Fruit fly (Drosophila melanogaster) whole organism, embryonic: ENCODE measurements around the gene CG15249.

ENCODE experiments used
- CG10321 ChIP-seq: fragments of 200-800 bp; sonication (Bioruptor generic); IDR thresholded peaks from 2 replicates; pipeline ENCODE4 v1.3.6; 2022; ENCODE audit warnings: missing biosample characterization, missing genetic modification characterization
- CG10565 ChIP-seq: fragments of 200-800 bp; sonication (Bioruptor generic); optimal IDR thresholded peaks from 3 replicates; lab custom pipeline; 2016; ENCODE audit warnings: missing biosample characterization, mild to moderate bottlenecking, missing genetic modification characterization
- CG11093 ChIP-seq: fragments of 200-800 bp; sonication (Bioruptor generic); IDR thresholded peaks from 3 replicates; pipeline ENCODE4 v1.3.6; 2022; ENCODE audit warnings: missing biosample characterization, missing genetic modification characterization
- CG11398 ChIP-seq: fragments of 200-800 bp; sonication (Bioruptor generic); optimal IDR thresholded peaks from 2 replicates; lab custom pipeline; 2016; ENCODE audit warnings: missing biosample characterization, missing genetic modification characterization
- CG11504 ChIP-seq: fragments of 200-800 bp; sonication (Bioruptor generic); optimal IDR thresholded peaks from 3 replicates; lab custom pipeline; 2019; ENCODE audit warnings: missing biosample characterization, mild to moderate bottlenecking, missing genetic modification characterization, moderate library complexity
- CG11695 ChIP-seq: fragments of 200-800 bp; sonication (Bioruptor generic); IDR thresholded peaks from 3 replicates; pipeline ENCODE4 v1.3.6; 2022; ENCODE audit warnings: missing biosample characterization, missing genetic modification characterization
- CG12104 ChIP-seq: fragments of 200-800 bp; sonication (Bioruptor generic); optimal IDR thresholded peaks from 3 replicates; lab custom pipeline; 2016; ENCODE audit warnings: missing biosample characterization, missing genetic modification characterization
- CG12942 ChIP-seq: fragments of 200-800 bp; sonication (Bioruptor generic); optimal IDR thresholded peaks from 3 replicates; lab custom pipeline; 2016; ENCODE audit warnings: missing biosample characterization, missing genetic modification characterization
- CG13424 ChIP-seq: fragments of 200-800 bp; sonication (Bioruptor generic); optimal IDR thresholded peaks from 2 replicates; lab custom pipeline; 2019; ENCODE audit warnings: missing biosample characterization, mild to moderate bottlenecking, missing genetic modification characterization, moderate library complexity
- CG15514 ChIP-seq: fragments of 200-800 bp; sonication (Bioruptor generic); optimal IDR thresholded peaks from 3 replicates; lab custom pipeline; 2017; ENCODE audit warnings: missing biosample characterization, missing genetic modification characterization, mild to moderate bottlenecking, moderate library complexity, missing genetic modification reagents
- CG15601 ChIP-seq: fragments of 200-800 bp; sonication (Bioruptor generic); optimal IDR thresholded peaks from 3 replicates; lab custom pipeline; 2019; ENCODE audit warnings: missing biosample characterization, mild to moderate bottlenecking, missing genetic modification characterization, moderate library complexity
- CG16815 ChIP-seq: fragments of 200-800 bp; sonication (Bioruptor generic); optimal IDR thresholded peaks from 3 replicates; lab custom pipeline; 2017; ENCODE audit warnings: missing biosample characterization, mild to moderate bottlenecking, missing genetic modification characterization
- CG32772 ChIP-seq: fragments of 200-800 bp; sonication (Bioruptor generic); IDR thresholded peaks from 2 replicates; pipeline ENCODE4 v1.3.6; 2022; ENCODE audit warnings: missing biosample characterization, missing genetic modification characterization
- CG7928 ChIP-seq: fragments of 200-800 bp; sonication (Bioruptor generic); optimal IDR thresholded peaks from 2 replicates; lab custom pipeline; 2017; ENCODE audit warnings: missing biosample characterization, mild to moderate bottlenecking, missing genetic modification characterization
- Dbx ChIP-seq: fragments of 200-800 bp; sonication (Bioruptor generic); IDR thresholded peaks from 3 replicates; pipeline ENCODE4 v1.3.6; 2022; ENCODE audit warnings: missing biosample characterization, missing genetic modification characterization
- Ets97D ChIP-seq: fragments of 200-800 bp; sonication (Bioruptor generic); optimal IDR thresholded peaks from 3 replicates; lab custom pipeline; 2016; ENCODE audit warnings: missing biosample characterization, missing genetic modification characterization
- HLH3B ChIP-seq: fragments of 200-800 bp; sonication (Bioruptor generic); IDR thresholded peaks from 2 replicates; pipeline ENCODE4 v1.3.6; 2022; ENCODE audit warnings: missing biosample characterization, missing genetic modification characterization
- Hr39 ChIP-seq: fragments of >200 bp; optimal IDR thresholded peaks from 2 replicates; lab custom pipeline; 2017
- Lpt ChIP-seq: fragments of >200 bp; optimal IDR thresholded peaks from 2 replicates; lab custom pipeline; 2018; ENCODE audit warnings: missing biosample characterization, missing genetic modification characterization
- MBD-R2 ChIP-seq: fragments of 200-800 bp; sonication (Bioruptor generic); IDR thresholded peaks from 2 replicates; pipeline ENCODE4 v1.3.6; 2022; ENCODE audit warnings: missing biosample characterization, missing genetic modification characterization
- MESR4 ChIP-seq: fragments of 200-800 bp; sonication (Bioruptor generic); optimal IDR thresholded peaks from 2 replicates; lab custom pipeline; 2018; ENCODE audit warnings: missing biosample characterization, mild to moderate bottlenecking, missing genetic modification characterization, moderate library complexity
- Max ChIP-seq: fragments of 200-800 bp; sonication (Bioruptor generic); optimal IDR thresholded peaks from 2 replicates; lab custom pipeline; 2016; ENCODE audit warnings: missing biosample characterization, mild to moderate bottlenecking, missing genetic modification characterization
- Med ChIP-seq: fragments of 200-800 bp; sonication (Bioruptor generic); peaks from one replicate; lab custom pipeline; 2016; ENCODE audit warnings: missing biosample characterization, missing genetic modification characterization, mild to moderate bottlenecking, inconsistent platforms, moderate library complexity
- PHDP ChIP-seq: fragments of 200-800 bp; sonication (Bioruptor generic); optimal IDR thresholded peaks from 3 replicates; lab custom pipeline; 2018; ENCODE audit warnings: missing biosample characterization, mild to moderate bottlenecking, missing genetic modification characterization, moderate library complexity
- Pdp1 ChIP-seq, 2 experiments: fragments of 200-800 bp; sonication (Bioruptor generic); optimal IDR thresholded peaks; 3 replicates each; lab custom pipeline; 2016; ENCODE audit warnings: missing biosample characterization in 2 of 2, missing genetic modification characterization in 2 of 2, mild to moderate bottlenecking in 1 of 2, moderate library complexity in 1 of 2
- Rx ChIP-seq: fragments of 200-800 bp; sonication (Bioruptor generic); IDR thresholded peaks from 2 replicates; pipeline ENCODE4 v1.3.6; 2022; ENCODE audit warnings: missing biosample characterization, missing genetic modification characterization
- Sox100B ChIP-seq: fragments of 200-800 bp; sonication (Bioruptor generic); optimal IDR thresholded peaks from 3 replicates; lab custom pipeline; 2018; ENCODE audit warnings: missing biosample characterization, mild to moderate bottlenecking, missing genetic modification characterization
- Sox102F ChIP-seq: fragments of 200-800 bp; sonication (Bioruptor generic); optimal IDR thresholded peaks from 2 replicates; lab custom pipeline; 2018; ENCODE audit warnings: missing biosample characterization, mild to moderate bottlenecking, missing genetic modification characterization, moderate library complexity
- Spps ChIP-seq: fragments of 200-800 bp; sonication (Bioruptor generic); optimal IDR thresholded peaks from 2 replicates; lab custom pipeline; 2018; ENCODE audit warnings: missing biosample characterization, mild to moderate bottlenecking, missing genetic modification characterization
- Tbp ChIP-seq: fragments of >200 bp; optimal IDR thresholded peaks from 2 replicates; lab custom pipeline; 2018; ENCODE audit warnings: missing biosample characterization, missing genetic modification characterization
- amos ChIP-seq: fragments of 200-800 bp; sonication (Bioruptor generic); IDR thresholded peaks from 2 replicates; pipeline ENCODE4 v1.3.6; 2022; ENCODE audit warnings: missing biosample characterization, missing genetic modification characterization; ENCODE audit not compliant: partially characterized antibody
- ase ChIP-seq: fragments of 200-800 bp; sonication (Bioruptor generic); IDR thresholded peaks from 3 replicates; pipeline ENCODE4 v1.3.6; 2022; ENCODE audit warnings: missing biosample characterization, missing genetic modification characterization
- chn ChIP-seq: fragments of 200-800 bp; sonication (Bioruptor generic); optimal IDR thresholded peaks from 2 replicates; lab custom pipeline; 2016; ENCODE audit warnings: missing biosample characterization, missing genetic modification characterization
- crp ChIP-seq, 2 experiments: fragments of 200-800 bp; sonication (Bioruptor generic); optimal IDR thresholded peaks; 2 replicates in 1 of 2; 3 replicates in 1 of 2; lab custom pipeline; 2017; ENCODE audit warnings: missing biosample characterization in 2 of 2, missing genetic modification characterization in 2 of 2, mild to moderate bottlenecking in 1 of 2, moderate library complexity in 1 of 2
- disco-r ChIP-seq: fragments of 200-800 bp; sonication (Bioruptor generic); optimal IDR thresholded peaks from 2 replicates; lab custom pipeline; 2016; ENCODE audit warnings: missing biosample characterization, missing genetic modification characterization
- dysf ChIP-seq: fragments of 200-800 bp; sonication (Bioruptor generic); IDR thresholded peaks from 3 replicates; pipeline ENCODE4 v1.3.6; 2022; ENCODE audit warnings: missing biosample characterization, missing genetic modification characterization
- esg ChIP-seq: fragments of 200-800 bp; sonication (Bioruptor generic); conservative IDR thresholded peaks from 2 replicates; pipeline ENCODE4 v1.3.6; 2022; ENCODE audit warnings: missing biosample characterization, missing genetic modification characterization
- gro ChIP-seq: fragments of 200-800 bp; sonication (Bioruptor generic); optimal IDR thresholded peaks from 2 replicates; lab custom pipeline; 2016; ENCODE audit warnings: missing biosample characterization, missing genetic modification characterization
- h ChIP-seq: fragments of >200 bp; optimal IDR thresholded peaks from 2 replicates; lab custom pipeline; 2017
- hb ChIP-seq: fragments of 200-800 bp; sonication (Bioruptor generic); IDR thresholded peaks from 3 replicates; pipeline ENCODE4 v1.3.6; 2022; ENCODE audit warnings: missing biosample characterization, missing genetic modification characterization; ENCODE audit not compliant: partially characterized antibody
- ken ChIP-seq: fragments of 200-800 bp; sonication (Bioruptor generic); IDR thresholded peaks from 3 replicates; pipeline ENCODE4 v1.3.6; 2022; ENCODE audit warnings: missing biosample characterization, missing genetic modification characterization
- klu ChIP-seq: fragments of 200-800 bp; sonication (Bioruptor generic); IDR thresholded peaks from 2 replicates; pipeline ENCODE4 v1.3.6; 2022; ENCODE audit warnings: missing biosample characterization, missing genetic modification characterization
- kni ChIP-seq: fragments of 200-800 bp; sonication (Bioruptor generic); optimal IDR thresholded peaks from 3 replicates; lab custom pipeline; 2017; ENCODE audit warnings: mild to moderate bottlenecking, missing biosample characterization, missing genetic modification reagents, missing genetic modification characterization
- lab ChIP-seq: fragments of 200-800 bp; sonication (Bioruptor generic); optimal IDR thresholded peaks from 3 replicates; lab custom pipeline; 2017; ENCODE audit warnings: missing biosample characterization, missing genetic modification characterization, mild to moderate bottlenecking, moderate library complexity, missing genetic modification reagents
- lilli ChIP-seq: fragments of 200-800 bp; sonication (Bioruptor generic); optimal IDR thresholded peaks from 3 replicates; lab custom pipeline; 2016; ENCODE audit warnings: missing biosample characterization, missing genetic modification characterization
- salm ChIP-seq: fragments of 200-800 bp; sonication (Bioruptor generic); optimal IDR thresholded peaks from 2 replicates; lab custom pipeline; 2018; ENCODE audit warnings: missing biosample characterization, mild to moderate bottlenecking, missing genetic modification characterization
- slbo ChIP-seq: fragments of 200-800 bp; sonication (Bioruptor generic); IDR thresholded peaks from 2 replicates; pipeline ENCODE4 v1.3.6; 2022; ENCODE audit warnings: missing biosample characterization, missing genetic modification characterization
- ssp ChIP-seq: fragments of 200-800 bp; sonication (Bioruptor generic); IDR thresholded peaks from 2 replicates; pipeline ENCODE4 v1.3.6; 2022; ENCODE audit warnings: missing biosample characterization, missing genetic modification characterization
- tin ChIP-seq: fragments of 200-800 bp; sonication (Bioruptor generic); optimal IDR thresholded peaks from 3 replicates; lab custom pipeline; 2016; ENCODE audit warnings: missing biosample characterization, missing genetic modification characterization
- unpg ChIP-seq: fragments of 200-800 bp; sonication (Bioruptor generic); optimal IDR thresholded peaks from 3 replicates; lab custom pipeline; 2018; ENCODE audit warnings: missing biosample characterization, mild to moderate bottlenecking, missing genetic modification characterization, moderate library complexity
- vvl ChIP-seq: fragments of 200-800 bp; sonication (Bioruptor generic); IDR thresholded peaks from 2 replicates; pipeline ENCODE4 v1.3.6; 2022; ENCODE audit warnings: missing biosample characterization, missing genetic modification characterization
- zfh1 ChIP-seq: fragments of 200-800 bp; sonication (Bioruptor generic); IDR thresholded peaks from 3 replicates; pipeline ENCODE4 v1.3.6; 2022; ENCODE audit warnings: missing biosample characterization, missing genetic modification characterization

CG15249 gene

DNA sequence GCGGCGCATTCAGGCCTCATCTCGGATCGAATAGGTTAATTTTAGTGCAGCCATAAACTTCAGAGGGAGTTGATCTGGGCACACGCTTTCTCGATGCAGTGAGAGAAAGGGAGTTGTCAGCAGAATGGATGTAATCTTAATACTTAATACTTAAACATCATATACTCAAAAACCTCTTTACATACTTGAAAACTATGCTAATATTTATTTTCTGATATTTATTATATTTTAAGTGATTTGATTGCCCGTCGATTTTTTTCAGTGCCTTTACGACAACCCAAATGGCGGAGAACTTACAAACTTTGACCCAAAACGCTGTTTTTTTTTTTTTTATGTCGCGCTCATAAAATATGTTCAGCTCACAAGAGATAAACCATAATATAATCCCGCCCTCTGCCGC is 12.4 kb upstream of the CG15249 start (continued):
- TF ChIP-seq MESR4: no peak
- no peak for TF ChIP-seq esg
- 0 out of 3 replicates have a peak, but pooled peaks have one; percentile 40 for TF ChIP-seq ken (GFP tag; lab: Robert Waterston, UW)
- no peak for TF ChIP-seq CG16815
- TF ChIP-seq CG7928 (GFP tag; lab: Kevin White, UChicago): no peak
- no peak for TF ChIP-seq CG11093
- TF ChIP-seq gro (GFP tag; lab: Kevin White, UChicago): no peak
- TF ChIP-seq ssp (GFP tag; lab: Robert Waterston, UW): peak; percentile 34; the same call in 1 of the 2 replicates
- no peak for TF ChIP-seq Pdp1 (GFP tag; optimal IDR thresholded peaks at IDR 0.05; lab: Kevin White, UChicago)
- TF ChIP-seq CG12942: no peak
- TF ChIP-seq Max: no peak
- no peak for TF ChIP-seq Spps (tag; lab: Kevin White, UChicago)
- no peak; the same call in 1 of the 2 replicates for TF ChIP-seq CG32772 (GFP tag; lab: Robert Waterston, UW)
- TF ChIP-seq crp (GFP tag; optimal IDR thresholded peaks at IDR 0.05; lab: Kevin White, UChicago): no peak
- TF ChIP-seq Dbx: no peak
- peak; percentile 38 for TF ChIP-seq CG13424 (tag; lab: Kevin White, UChicago)
- TF ChIP-seq kni: no peak
- no peak for TF ChIP-seq CG12104 (GFP tag; lab: Kevin White, UChicago)
- TF ChIP-seq lilli (GFP tag; lab: Kevin White, UChicago): no peak
- peak; percentile 22 for TF ChIP-seq CG15601 (tag; lab: Kevin White, UChicago)
- no peak for TF ChIP-seq CG11695 (GFP tag; lab: Robert Waterston, UW)
- 0 out of 3 replicates have a peak, but pooled peaks have one; percentile 13 for TF ChIP-seq dysf
- TF ChIP-seq disco-r (GFP tag; lab: Kevin White, UChicago): no peak
- no peak for TF ChIP-seq CG11398
- TF ChIP-seq zfh1 (GFP tag; lab: Robert Waterston, UW): 0 out of 3 replicates have a peak, but pooled peaks have one; percentile 18
- TF ChIP-seq Sox100B: peak; percentile 24
- TF ChIP-seq CG10565 (GFP tag; lab: Kevin White, UChicago): no peak
- TF ChIP-seq PHDP: peak; percentile 34
- no peak for TF ChIP-seq lab
- peak; percentile 43 for TF ChIP-seq vvl (GFP tag; lab: Robert Waterston, UW)
- TF ChIP-seq Hr39 (lab: Kevin White, UChicago): no peak
- no peak for TF ChIP-seq klu (GFP tag; lab: Robert Waterston, UW)
- TF ChIP-seq MBD-R2: no peak
- no peak for TF ChIP-seq CG15514 (GFP tag; lab: Kevin White, UChicago)
- TF ChIP-seq amos (GFP tag; lab: Robert Waterston, UW): no peak
- no peak for TF ChIP-seq salm
- no peak for TF ChIP-seq Ets97D
- peak; percentile 69 for TF ChIP-seq Sox102F (GFP tag; lab: Kevin White, UChicago)
- no peak for TF ChIP-seq Lpt
- TF ChIP-seq HLH3B (GFP tag; lab: Robert Waterston, UW): no peak
- no peak for TF ChIP-seq Rx
- TF ChIP-seq CG11504 (tag; lab: Kevin White, UChicago): peak; percentile 68
- no peak for TF ChIP-seq CG10321 (GFP tag; lab: Robert Waterston, UW)
- TF ChIP-seq Tbp (GFP tag; lab: Kevin White, UChicago): no peak
- TF ChIP-seq slbo (GFP tag; lab: Robert Waterston, UW): peak; percentile 32; the same call in 1 of the 2 replicates
- TF ChIP-seq h: no peak
- no peak for TF ChIP-seq hb (GFP tag; lab: Robert Waterston, UW)
- TF ChIP-seq chn (GFP tag; lab: Kevin White, UChicago): no peak
- TF ChIP-seq unpg (GFP tag; lab: Kevin White, UChicago): peak; percentile 48
- TF ChIP-seq ase (GFP tag; lab: Robert Waterston, UW): 0 out of 3 replicates have a peak, but pooled peaks have one; percentile 24
- TF ChIP-seq Med (GFP tag; lab: Kevin White, UChicago): peak; percentile 41
- no peak for TF ChIP-seq tin (GFP tag; lab: Kevin White, UChicago)
